Worm (Caenorhabditis elegans): ENCODE results near the gene ugt-6.

ce11 chrV:12788451-12788850 is 9.6 kb downstream of the ugt-6 start, which contains the start of gene srbc-44:
- no peak for TF ChIP-seq W03F9.2 (tag; optimal IDR thresholded peaks at IDR 0.05)
- TF ChIP-seq him-1 (tag; optimal IDR thresholded peaks at IDR 0.05) = no peak
- TF ChIP-seq dao-5 (tag; optimal IDR thresholded peaks at IDR 0.05) = no peak

Measured in whole organism, L4/young adult.